Worm (Caenorhabditis elegans) whole organism, midembryonic: ENCODE data around the gene C35B1.5.

Experiments
- T22C8.4 ChIP-seq: fragments of 200-800 bp; sonication (Bioruptor generic); IDR thresholded peaks from 2 replicates; pipeline ENCODE4 v1.3.6; 2022; ENCODE audit warnings: missing genetic modification characterization, missing compliant biosample characterization
- cog-1 ChIP-seq: sonication (generic microtip); optimal IDR thresholded peaks from 2 replicates; lab custom pipeline; 2016; ENCODE audit warnings: missing genetic modification characterization, missing compliant biosample characterization
- flt-1 ChIP-seq: fragments of 200-800 bp; sonication (Bioruptor generic); IDR thresholded peaks from 2 replicates; pipeline ENCODE4 v1.3.6; 2022; ENCODE audit warnings: missing genetic modification characterization, missing compliant biosample characterization
- klf-2 ChIP-seq: fragments of 200-800 bp; sonication (Bioruptor generic); conservative IDR thresholded peaks from 2 replicates; pipeline ENCODE4 v1.3.6; 2022; ENCODE audit warnings: missing genetic modification reagents, missing genetic modification characterization, missing compliant biosample characterization
- med-1 ChIP-seq: sonication (generic microtip); optimal IDR thresholded peaks from 2 replicates; lab custom pipeline; 2017; ENCODE audit warnings: missing genetic modification characterization, mild to moderate bottlenecking, missing compliant biosample characterization, antibody characterized with exemption, missing genetic modification reagents; ENCODE audit not compliant: insufficient read depth
- ref-1 ChIP-seq: fragments of 200-800 bp; sonication (Bioruptor generic); conservative IDR thresholded peaks from 2 replicates; pipeline ENCODE4 v1.3.6; 2022; ENCODE audit warnings: missing genetic modification reagents, missing genetic modification characterization, missing compliant biosample characterization
- tab-1 ChIP-seq: fragments of 200-800 bp; sonication (Bioruptor generic); IDR thresholded peaks from 2 replicates; pipeline ENCODE4 v1.3.6; 2022; ENCODE audit warnings: missing genetic modification characterization, missing compliant biosample characterization

- TF ChIP-seq flt-1 (GFP tag; lab: Robert Waterston, UW) (no peak), klf-2 (GFP tag; lab: Robert Waterston, UW) (no peak), tab-1 (GFP tag; lab: Robert Waterston, UW) (no peak), cog-1 (no peak), T22C8.4 (GFP tag; lab: Robert Waterston, UW) (no peak), ref-1 (GFP tag; lab: Robert Waterston, UW) (no peak), med-1 (GFP tag; lab: Kevin White, UChicago) (no peak)
Observed at ce11 chrIV:4120263-4120662, 36.3 kb upstream of the C35B1.5 start, which contains the start of gene F49F1.5.
